Worm (Caenorhabditis elegans): ENCODE data around the gene srbc-7.

ce11 chrV:7437985-7438384, 49.4 kb downstream of the srbc-7 start, which contains the start of gene F25E5.16:
- TF ChIP-seq Y53F4B.3 (GFP tag; IDR thresholded peaks at IDR 0.05): no peak
- TF ChIP-seq dox-1 (GFP tag; IDR thresholded peaks at IDR 0.05): no peak
- TF ChIP-seq lir-1 (GFP tag; conservative IDR thresholded peaks at IDR 0.05): no peak
- no peak for TF ChIP-seq nfya-1 (tag; optimal IDR thresholded peaks at IDR 0.05; ENCODE audit: borderline replicate concordance, insufficient read depth)

Data from whole organism, young adult.